Worm (Caenorhabditis elegans): ENCODE data around the gene prkl-1.

The prkl-1 gene

ce11 chrIV:7025835-7026234 is 39.1 kb upstream of the prkl-1 start:
- TF ChIP-seq Y5F2A.4 (GFP tag; optimal IDR thresholded peaks at IDR 0.05) (no peak), aha-1 (tag) (peak; percentile 81), hif-1 (tag; optimal IDR thresholded peaks at IDR 0.05) (no peak), dmd-9 (GFP tag; IDR thresholded peaks at IDR 0.05) (no peak), dmd-6 (GFP tag; IDR thresholded peaks at IDR 0.05) (peak; percentile 76), pqm-1 (tag; optimal IDR thresholded peaks at IDR 0.05) (peak; percentile 95), php-3 (GFP tag; IDR thresholded peaks at IDR 0.05) (0 out of 2 replicates have a peak, but pooled peaks have one; percentile 65), nhr-237 (tag; optimal IDR thresholded peaks at IDR 0.05) (no peak), hlh-30 (tag; optimal IDR thresholded peaks at IDR 0.05; ENCODE audit: insufficient read depth) (peak; percentile 3), nhr-77 (tag; optimal IDR thresholded peaks at IDR 0.05) (no peak), ztf-7 (tag; optimal IDR thresholded peaks at IDR 0.05) (no peak), zip-2 (tag; optimal IDR thresholded peaks at IDR 0.05) (no peak), daf-16 (GFP tag; optimal IDR thresholded peaks at IDR 0.05) (no peak), daf-16 (tag; optimal IDR thresholded peaks at IDR 0.05) (peak; percentile 56), nhr-28 (tag; optimal IDR thresholded peaks at IDR 0.05) (peak; percentile 68), F26F4.8 (GFP tag; conservative IDR thresholded peaks at IDR 0.05) (no peak), dve-1 (tag; optimal IDR thresholded peaks at IDR 0.05; ENCODE audit: insufficient read depth) (peak; percentile 65), T20F7.1 (GFP tag; optimal IDR thresholded peaks at IDR 0.05) (peak; percentile 17), egl-43 (GFP tag; IDR thresholded peaks at IDR 0.05) (no peak), hlh-11 (tag; optimal IDR thresholded peaks at IDR 0.05) (peak; percentile 60), skn-1 (tag; optimal IDR thresholded peaks at IDR 0.05) (no peak)

ce11 chrIV:7024829-7025228 is 38.1 kb upstream of the prkl-1 start:
- TF ChIP-seq nhr-77 (tag; optimal IDR thresholded peaks at IDR 0.05) (no peak), nhr-41 (GFP tag; IDR thresholded peaks at IDR 0.05) (no peak), fos-1 (tag; optimal IDR thresholded peaks at IDR 0.05) (no peak), hlh-11 (tag; optimal IDR thresholded peaks at IDR 0.05) (peak; percentile 26), dve-1 (tag; optimal IDR thresholded peaks at IDR 0.05; ENCODE audit: insufficient read depth) (peak; percentile 10), F44E2.7 (GFP tag; IDR thresholded peaks at IDR 0.05) (no peak), tag-97 (GFP tag; IDR thresholded peaks at IDR 0.05) (no peak), daf-16 (GFP tag; optimal IDR thresholded peaks at IDR 0.05) (no peak), daf-16 (tag; optimal IDR thresholded peaks at IDR 0.05) (peak; percentile 19), pqm-1 (tag; optimal IDR thresholded peaks at IDR 0.05) (peak; percentile 65), dmd-6 (GFP tag; IDR thresholded peaks at IDR 0.05) (peak; percentile 51; the same call in 1 of the 2 replicates)

- TF ChIP-seq fkh-10 (GFP tag; optimal IDR thresholded peaks at IDR 0.05) = no peak
- no peak for TF ChIP-seq lin-15B (tag; optimal IDR thresholded peaks at IDR 0.05)
- peak in 1 of 2 experiments; percentile 14 for TF ChIP-seq unc-62 (GFP tag; optimal IDR thresholded peaks at IDR 0.05 in 1 of 2)
- TF ChIP-seq unc-62 (tag; optimal IDR thresholded peaks at IDR 0.05) = no peak
- TF ChIP-seq nhr-77 (tag; optimal IDR thresholded peaks at IDR 0.05) = no peak
- TF ChIP-seq hlh-30 (tag; optimal IDR thresholded peaks at IDR 0.05; ENCODE audit: insufficient read depth) = peak; percentile 78
- no peak for TF ChIP-seq dmd-6 (GFP tag; IDR thresholded peaks at IDR 0.05)
- TF ChIP-seq hmg-1.1 (GFP tag; IDR thresholded peaks at IDR 0.05) = no peak
- no peak for TF ChIP-seq hif-1 (tag; optimal IDR thresholded peaks at IDR 0.05)
- no peak for TF ChIP-seq mes-2 (tag; optimal IDR thresholded peaks at IDR 0.05; ENCODE audit: poor library complexity, severe bottlenecking)
- no peak for TF ChIP-seq ceh-28 (tag; optimal IDR thresholded peaks at IDR 0.05)
- TF ChIP-seq dmd-8 (GFP tag; IDR thresholded peaks at IDR 0.05) = no peak
- TF ChIP-seq snpc-4 (tag; optimal IDR thresholded peaks at IDR 0.05) = no peak
- no peak for TF ChIP-seq attf-4 (tag; optimal IDR thresholded peaks at IDR 0.05)
- TF ChIP-seq lsy-2 (tag; optimal IDR thresholded peaks at IDR 0.05) = peak in 1 of 2 experiments; percentile 31
- TF ChIP-seq nhr-10 (tag; optimal IDR thresholded peaks at IDR 0.05) = no peak
- no peak for TF ChIP-seq spr-3 (GFP tag; optimal IDR thresholded peaks at IDR 0.05)
- no peak for TF ChIP-seq lin-1 (GFP tag; IDR thresholded peaks at IDR 0.05)
- no peak for TF ChIP-seq dve-1 (tag; optimal IDR thresholded peaks at IDR 0.05; ENCODE audit: insufficient read depth)
- TF ChIP-seq R02D3.7 (tag; optimal IDR thresholded peaks at IDR 0.05) = no peak
- no peak for TF ChIP-seq skn-1 (tag; optimal IDR thresholded peaks at IDR 0.05)
- no peak for TF ChIP-seq unc-39 (tag; optimal IDR thresholded peaks at IDR 0.05)
- TF ChIP-seq duxl-1 (tag; optimal IDR thresholded peaks at IDR 0.05; ENCODE audit: poor library complexity) = no peak
- no peak for TF ChIP-seq tra-1 (GFP tag; IDR thresholded peaks at IDR 0.05)
- no peak for TF ChIP-seq ama-1 (optimal IDR thresholded peaks at IDR 0.05)
- TF ChIP-seq mdl-1 (tag; optimal IDR thresholded peaks at IDR 0.05) = peak in 1 of 2 experiments; percentile 13
- TF ChIP-seq nhr-48 (tag; optimal IDR thresholded peaks at IDR 0.05) = no peak
- no peak for TF ChIP-seq lin-13 (GFP tag; optimal IDR thresholded peaks at IDR 0.05)
- TF ChIP-seq snpc-1.2 (GFP tag; IDR thresholded peaks at IDR 0.05) = no peak
- TF ChIP-seq mep-1 (tag; optimal IDR thresholded peaks at IDR 0.05) = no peak
Observed at ce11 chrIV:7023858-7024257, 37.1 kb upstream of the prkl-1 start, which contains the start of gene adah-1. adah-1 (plus strand) TSS chrIV:7024211.
